Worm (Caenorhabditis elegans) whole organism, young adult: ENCODE data around the gene F23B12.1.

Experiments used
- F10E7.11 ChIP-seq: sonication (generic microtip); optimal IDR thresholded peaks from 2 replicates; lab custom pipeline; 2017; ENCODE audit warnings: mild to moderate bottlenecking, missing genetic modification characterization, moderate library complexity, missing compliant biosample characterization
- F33H1.4 ChIP-seq: fragments of 200-800 bp; sonication (Bioruptor generic); IDR thresholded peaks from 2 replicates; pipeline ENCODE4 v1.3.6; 2022; ENCODE audit warnings: missing genetic modification reagents, missing genetic modification characterization, missing compliant biosample characterization
- K12H6.12 ChIP-seq: fragments of 200-800 bp; sonication (Bioruptor generic); optimal IDR thresholded peaks from 2 replicates; lab custom pipeline; 2018; ENCODE audit warnings: mild to moderate bottlenecking, missing genetic modification characterization, missing compliant biosample characterization
- aptf-2 ChIP-seq: fragments of 200-800 bp; sonication (Bioruptor generic); conservative IDR thresholded peaks from 2 replicates; pipeline ENCODE4 v1.3.6; 2022; ENCODE audit warnings: missing genetic modification reagents, missing genetic modification characterization, missing compliant biosample characterization
- athp-1 ChIP-seq: sonication (generic microtip); optimal IDR thresholded peaks from 2 replicates; lab custom pipeline; 2017; ENCODE audit warnings: mild to moderate bottlenecking, missing genetic modification characterization, missing compliant biosample characterization
- attf-3 ChIP-seq: fragments of 200-800 bp; sonication (Bioruptor generic); conservative IDR thresholded peaks from 2 replicates; pipeline ENCODE4 v1.3.6; 2022; ENCODE audit warnings: missing genetic modification reagents, missing genetic modification characterization, missing compliant biosample characterization
- bed-1 ChIP-seq: fragments of 200-800 bp; sonication (Bioruptor generic); IDR thresholded peaks from 2 replicates; pipeline ENCODE4 v1.3.6; 2022; ENCODE audit warnings: missing genetic modification reagents, missing genetic modification characterization, missing compliant biosample characterization
- bed-2 ChIP-seq: fragments of 200-800 bp; sonication (Bioruptor generic); IDR thresholded peaks from 2 replicates; pipeline ENCODE4 v1.3.6; 2022; ENCODE audit warnings: missing genetic modification reagents, missing genetic modification characterization, missing compliant biosample characterization
- ceh-100 ChIP-seq: fragments of 200-800 bp; sonication (Bioruptor generic); IDR thresholded peaks from 2 replicates; pipeline ENCODE4 v1.3.6; 2022; ENCODE audit warnings: missing genetic modification reagents, missing genetic modification characterization, missing compliant biosample characterization
- ceh-40 ChIP-seq: fragments of 200-800 bp; sonication (Bioruptor generic); IDR thresholded peaks from 2 replicates; pipeline ENCODE4 v1.3.6; 2022; ENCODE audit warnings: missing genetic modification characterization, missing compliant biosample characterization
- ceh-58 ChIP-seq: fragments of 200-800 bp; sonication (Bioruptor generic); IDR thresholded peaks from 2 replicates; pipeline ENCODE4 v1.3.6; 2022; ENCODE audit warnings: missing genetic modification characterization, missing compliant biosample characterization
- ceh-79 ChIP-seq: sonication (generic microtip); optimal IDR thresholded peaks from 2 replicates; lab custom pipeline; 2017; ENCODE audit warnings: mild to moderate bottlenecking, missing genetic modification characterization, missing compliant biosample characterization
- dox-1 ChIP-seq: fragments of 200-800 bp; sonication (Bioruptor generic); IDR thresholded peaks from 2 replicates; pipeline ENCODE4 v1.3.6; 2022; ENCODE audit warnings: missing genetic modification reagents, missing genetic modification characterization, missing compliant biosample characterization
- efl-1 ChIP-seq: fragments of 150-350 bp; optimal IDR thresholded peaks from 2 replicates; lab custom pipeline; 2014; ENCODE audit warnings: missing biosample characterization, missing genetic modification reagents, missing genetic modification characterization
- hrde-1 ChIP-seq: sonication (generic microtip); optimal IDR thresholded peaks from 2 replicates; lab custom pipeline; 2016; ENCODE audit warnings: missing genetic modification characterization, mild to moderate bottlenecking, missing compliant biosample characterization, moderate library complexity, missing genotype, missing genetic modification reagents, borderline replicate concordance
- hsf-1 ChIP-seq: fragments of 200-800 bp; sonication (Bioruptor generic); IDR thresholded peaks from 2 replicates; pipeline ENCODE4 v1.3.6; 2022; ENCODE audit warnings: missing genetic modification reagents, missing genetic modification characterization, missing compliant biosample characterization
- lag-1 ChIP-seq: fragments of 200-800 bp; sonication (Bioruptor generic); IDR thresholded peaks from 2 replicates; pipeline ENCODE4 v1.3.6; 2022; ENCODE audit warnings: missing genetic modification reagents, missing genetic modification characterization, missing compliant biosample characterization
- lin-26 ChIP-seq: fragments of 200-800 bp; sonication (Bioruptor generic); IDR thresholded peaks from 2 replicates; pipeline ENCODE4 v1.3.6; 2022; ENCODE audit warnings: missing genetic modification reagents, missing genetic modification characterization, missing compliant biosample characterization
- lin-35 ChIP-seq, 3 experiments: fragments of 150-350 bp in 2 of 3; sonication (generic microtip) in 1 of 3; optimal IDR thresholded peaks; 2 replicates each; lab custom pipeline; 2014 to 2018; ENCODE audit warnings: missing biosample characterization in 3 of 3, missing genetic modification characterization in 3 of 3, missing genetic modification reagents in 3 of 3
- madf-6 ChIP-seq: fragments of 200-800 bp; sonication (Bioruptor generic); IDR thresholded peaks from 2 replicates; pipeline ENCODE4 v1.3.6; 2022; ENCODE audit warnings: missing genetic modification reagents, missing genetic modification characterization, missing compliant biosample characterization
- mcd-1 ChIP-seq: fragments of 200-800 bp; sonication (Bioruptor generic); IDR thresholded peaks from 2 replicates; pipeline ENCODE4 v1.3.6; 2022; ENCODE audit warnings: missing genetic modification reagents, missing genetic modification characterization, missing compliant biosample characterization
- mes-4 ChIP-seq: sonication (generic microtip); optimal IDR thresholded peaks from 2 replicates; lab custom pipeline; 2016; ENCODE audit warnings: missing genotype, missing genetic modification characterization, missing compliant biosample characterization
- nfya-2 ChIP-seq: fragments of 200-800 bp; sonication (Bioruptor generic); IDR thresholded peaks from 2 replicates; pipeline ENCODE4 v1.3.6; 2022; ENCODE audit warnings: missing genetic modification reagents, missing genetic modification characterization, missing compliant biosample characterization
- nhr-80 ChIP-seq: sonication (generic microtip); optimal IDR thresholded peaks from 2 replicates; lab custom pipeline; 2016; ENCODE audit warnings: missing genetic modification characterization, missing compliant biosample characterization
- snpc-4 ChIP-seq, 5 experiments: fragments of 150-350 bp in 1 of 5; sonication (generic microtip) in 4 of 5; optimal IDR thresholded peaks; 2 replicates each; lab custom pipeline; 2014 to 2018; ENCODE audit warnings: missing genetic modification characterization in 5 of 5, missing biosample characterization in 3 of 5, antibody characterized with exemption in 2 of 5, mild to moderate bottlenecking in 2 of 5, missing compliant biosample characterization in 2 of 5, missing genotype in 2 of 5, moderate library complexity in 2 of 5, missing genetic modification reagents in 1 of 5
- somi-1 ChIP-seq: fragments of 200-800 bp; sonication (Bioruptor generic); optimal IDR thresholded peaks from 2 replicates; lab custom pipeline; 2018; ENCODE audit warnings: mild to moderate bottlenecking, missing genetic modification characterization, missing compliant biosample characterization
- tlf-1 ChIP-seq: fragments of 200-800 bp; sonication (Bioruptor generic); optimal IDR thresholded peaks from 2 replicates; lab custom pipeline; 2018; ENCODE audit warnings: mild to moderate bottlenecking, missing genetic modification characterization, missing compliant biosample characterization
- unc-62 ChIP-seq: fragments of 150-350 bp; optimal IDR thresholded peaks from 2 replicates; lab custom pipeline; 2014; ENCODE audit warnings: missing biosample characterization, missing genetic modification reagents, missing genetic modification characterization
- xnd-1 ChIP-seq: sonication (generic microtip); optimal IDR thresholded peaks from 2 replicates; lab custom pipeline; 2016; ENCODE audit warnings: missing genotype, missing genetic modification reagents, missing genetic modification characterization, missing compliant biosample characterization
- zfh-2 ChIP-seq: fragments of 200-800 bp; sonication (Bioruptor generic); conservative IDR thresholded peaks from 2 replicates; pipeline ENCODE4 v1.3.6; 2022; ENCODE audit warnings: missing genetic modification reagents, missing genetic modification characterization, missing compliant biosample characterization
- zim-3 ChIP-seq: sonication (generic microtip); optimal IDR thresholded peaks from 2 replicates; lab custom pipeline; 2017; ENCODE audit warnings: mild to moderate bottlenecking, missing genetic modification characterization, moderate library complexity, missing compliant biosample characterization
- ztf-25 ChIP-seq: fragments of 200-800 bp; sonication (Bioruptor generic); IDR thresholded peaks from 2 replicates; pipeline ENCODE4 v1.3.6; 2022; ENCODE audit warnings: missing genetic modification reagents, missing genetic modification characterization, missing compliant biosample characterization
- ztf-26 ChIP-seq: sonication (generic microtip); optimal IDR thresholded peaks from 2 replicates; lab custom pipeline; 2017; ENCODE audit warnings: missing genetic modification characterization, missing compliant biosample characterization

The F23B12.1 gene

DNA sequence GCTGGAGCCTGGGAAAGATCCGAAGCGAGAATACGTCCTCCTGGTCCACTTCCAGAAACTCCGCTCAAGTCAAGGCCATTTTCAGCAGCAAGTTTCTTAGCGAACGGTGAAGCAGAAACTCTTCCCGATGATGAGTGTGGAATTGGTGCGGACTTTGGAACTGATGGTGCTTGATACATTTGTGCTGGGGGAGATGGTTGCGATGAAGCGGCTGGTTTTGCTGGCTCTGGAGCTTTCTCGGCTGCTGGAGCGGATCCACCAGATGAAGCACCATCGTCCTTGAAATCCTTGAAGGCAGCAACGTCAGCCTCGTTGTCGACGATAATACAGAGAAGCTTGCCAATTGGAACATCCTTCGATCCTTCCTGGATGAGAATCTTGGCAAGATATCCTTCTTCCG lies 17.5 kb downstream of the F23B12.1 start:
- peak; percentile 56; the same call in 1 of the 2 replicates for TF ChIP-seq zfh-2 (GFP tag; lab: Robert Waterston, UW)
- TF ChIP-seq F33H1.4 (GFP tag; lab: Robert Waterston, UW), result no peak
- TF ChIP-seq, all 124 proteins: peak for 1

DNA sequence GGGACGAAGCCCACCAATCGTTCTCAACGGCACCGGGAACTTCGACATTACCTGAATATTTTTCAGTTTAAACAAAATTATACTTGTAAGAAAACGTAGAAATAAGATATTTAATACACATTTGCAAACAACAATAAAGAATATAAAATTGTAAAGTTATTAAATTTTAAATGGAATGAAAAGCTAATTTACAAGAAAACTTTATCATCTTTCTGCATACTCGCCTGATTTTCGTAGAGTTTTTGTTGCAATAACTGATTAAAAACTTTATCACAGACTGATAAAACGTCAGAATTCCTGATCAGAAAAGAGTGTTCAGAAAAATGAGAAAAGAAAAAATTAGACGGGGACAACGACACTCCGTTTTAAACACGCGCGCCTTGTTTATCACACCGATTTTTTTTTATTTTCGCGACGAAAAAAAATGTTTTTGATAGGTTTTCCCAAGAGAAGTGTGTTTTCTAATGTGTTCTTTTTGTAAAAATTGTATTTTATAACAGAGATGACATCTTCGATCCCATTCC lies 18.3 kb downstream of the F23B12.1 start, which contains the start of the genes dlat-1 and fntb-1:
dlat-1 (minus strand) TSS at position 51 of the 524 bp plus-strand sequence.
fntb-1 (plus strand) TSS at position 412 of the 524 bp plus-strand sequence.
- no peak for TF ChIP-seq lin-26
- no peak for TF ChIP-seq snpc-4 (GFP tag; optimal IDR thresholded peaks at IDR 0.05; lab: Kevin White, UChicago)
- peak in 1 of 4 experiments; percentile 6 for TF ChIP-seq snpc-4 (tag; optimal IDR thresholded peaks at IDR 0.05; lab: Kevin White, UChicago)
- peak; percentile 78 for TF ChIP-seq nhr-80 (tag; lab: Kevin White, UChicago)
- TF ChIP-seq nfya-2 (GFP tag; lab: Robert Waterston, UW), result no peak
- TF ChIP-seq attf-3, result peak; percentile 89
- TF ChIP-seq bed-2, result no peak
- no peak for TF ChIP-seq K12H6.12 (tag; lab: Kevin White, UChicago)
- TF ChIP-seq, all 124 proteins: peak for 3

DNA sequence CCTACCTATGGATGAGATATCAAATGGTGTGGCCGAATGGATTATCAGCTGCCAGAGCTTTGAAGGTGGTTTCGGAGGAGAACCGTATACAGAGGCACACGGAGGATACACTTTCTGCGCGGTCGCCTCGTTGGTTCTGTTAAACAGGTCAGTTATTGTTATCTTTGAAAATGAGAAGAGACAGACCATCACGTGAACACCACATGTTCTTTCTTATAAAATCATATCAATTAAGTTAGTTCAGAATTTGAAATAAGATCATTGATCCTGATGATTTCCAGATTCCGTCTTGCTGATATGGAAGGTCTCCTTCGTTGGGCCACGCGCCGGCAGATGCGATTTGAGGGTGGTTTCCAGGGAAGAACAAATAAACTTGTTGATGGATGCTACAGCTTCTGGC lies 19.7 kb downstream of the F23B12.1 start:
- TF ChIP-seq unc-62 (GFP tag; lab: Kevin White, UChicago), result no peak
- peak; percentile 25 for TF ChIP-seq ztf-26 (tag; lab: Kevin White, UChicago)
- TF ChIP-seq, all 124 proteins: peak for 1

DNA sequence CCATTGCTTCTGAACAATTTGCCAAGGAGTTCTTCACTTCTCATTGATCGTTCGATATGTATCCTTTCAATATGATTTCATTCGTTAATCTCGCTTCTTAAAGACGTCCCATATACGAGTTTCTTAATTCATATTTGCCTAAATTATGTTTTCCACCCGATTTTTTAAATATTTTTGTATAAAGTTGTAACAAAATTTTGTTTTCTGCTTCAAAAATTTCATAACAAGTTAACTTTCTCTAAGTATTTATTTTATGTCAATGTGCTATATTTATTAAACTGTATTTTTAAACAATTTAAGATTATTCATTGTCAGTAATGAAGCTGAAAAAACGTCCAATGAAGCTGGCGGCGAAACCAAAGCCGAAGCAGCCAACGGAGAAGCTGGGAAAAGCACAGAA lies 20.4 kb downstream of the F23B12.1 start, which contains the start of gene F23B12.7:
F23B12.7 (plus strand) TSS at position 301 of the 400 bp plus-strand sequence.
- TF ChIP-seq F10E7.11 (tag; lab: Kevin White, UChicago), result no peak
- TF ChIP-seq athp-1, result no peak
- no peak for TF ChIP-seq lin-35 (GFP tag; optimal IDR thresholded peaks at IDR 0.05; lab: Kevin White, UChicago)
- no peak for TF ChIP-seq tlf-1 (GFP tag; lab: Kevin White, UChicago)
- TF ChIP-seq ceh-58 (GFP tag; lab: Robert Waterston, UW), result no peak
- no peak for TF ChIP-seq snpc-4 (GFP tag; optimal IDR thresholded peaks at IDR 0.05; lab: Kevin White, UChicago)
- no peak for TF ChIP-seq snpc-4 (tag; optimal IDR thresholded peaks at IDR 0.05; lab: Kevin White, UChicago)
- no peak for TF ChIP-seq xnd-1 (tag; lab: Kevin White, UChicago)
- no peak for TF ChIP-seq ztf-25 (GFP tag; lab: Robert Waterston, UW)
- no peak for TF ChIP-seq mes-4
- TF ChIP-seq bed-1 (GFP tag; lab: Robert Waterston, UW), result no peak
- no peak for TF ChIP-seq zim-3 (tag; lab: Kevin White, UChicago)
- TF ChIP-seq aptf-2 (GFP tag; lab: Robert Waterston, UW), result no peak
- no peak for TF ChIP-seq hsf-1 (GFP tag; lab: Robert Waterston, UW)
- TF ChIP-seq ceh-100 (GFP tag; lab: Robert Waterston, UW), result no peak
- no peak for TF ChIP-seq hrde-1 (tag; lab: Kevin White, UChicago)
- TF ChIP-seq ceh-40, result no peak
- TF ChIP-seq lag-1 (GFP tag; lab: Robert Waterston, UW), result no peak
- no peak for TF ChIP-seq attf-3
- TF ChIP-seq dox-1 (GFP tag; lab: Robert Waterston, UW), result no peak
- no peak for TF ChIP-seq somi-1 (GFP tag; lab: Kevin White, UChicago)
- TF ChIP-seq, all 124 proteins: peak for 0

DNA sequence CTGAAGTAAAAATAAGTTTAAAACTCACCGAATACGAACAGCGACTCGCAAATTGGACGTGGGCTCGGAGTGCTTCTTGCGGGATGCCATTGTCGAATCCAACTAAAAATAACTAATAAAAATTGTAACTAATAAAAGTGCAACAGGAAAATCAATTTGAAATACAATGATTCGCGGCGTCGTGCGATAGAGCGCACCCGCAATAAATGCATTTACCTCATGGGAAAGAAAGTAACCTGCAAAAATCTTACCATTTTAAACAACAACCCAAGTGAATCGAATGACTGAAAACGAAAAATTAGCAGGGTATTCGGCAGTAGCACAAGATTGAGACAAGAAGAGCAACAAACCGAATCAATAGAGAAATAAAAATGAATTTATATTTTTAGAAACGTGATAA lies 27.7 kb downstream of the F23B12.1 start, which contains the start of gene bmk-1:
bmk-1 (minus strand) TSS at position 359 of the 400 bp plus-strand sequence.
- TF ChIP-seq aptf-2 (GFP tag; lab: Robert Waterston, UW), result 0 out of 2 replicates have a peak, but pooled peaks have one; percentile 36
- no peak for TF ChIP-seq ceh-79
- peak; percentile 21 for TF ChIP-seq efl-1 (GFP tag; lab: Kevin White, UChicago)
- no peak for TF ChIP-seq ceh-100 (GFP tag; lab: Robert Waterston, UW)
- 0 out of 2 replicates have a peak, but pooled peaks have one; percentile 32 for TF ChIP-seq madf-6 (GFP tag; lab: Robert Waterston, UW)
- TF ChIP-seq mcd-1 (GFP tag; lab: Robert Waterston, UW), result peak; percentile 6; the same call in 1 of the 2 replicates
- TF ChIP-seq, all 124 proteins: peak for 4
